Fruit fly (Drosophila melanogaster) whole organism: ENCODE measurements around the gene LeuRS.

Experiments
- CG8478 ChIP-seq: fragments of >200 bp; optimal IDR thresholded peaks from 2 replicates; lab custom pipeline; 2018; ENCODE audit warnings: inconsistent platforms
- Dll ChIP-seq: fragments of >200 bp; optimal IDR thresholded peaks from 2 replicates; lab custom pipeline; 2017
- EcR ChIP-seq, 2 experiments: fragments of >200 bp; optimal IDR thresholded peaks; 2 replicates each; lab custom pipeline; 2017; ENCODE audit warnings: missing biosample characterization in 2 of 2, missing genetic modification characterization in 2 of 2, missing genetic modification reagents in 2 of 2
- psq ChIP-seq: fragments of >200 bp; optimal IDR thresholded peaks from 2 replicates; lab custom pipeline; 2017
- usp ChIP-seq: fragments of >200 bp; optimal IDR thresholded peaks from 2 replicates; lab custom pipeline; 2017; ENCODE audit warnings: missing biosample characterization, missing genetic modification characterization, mixed read lengths

dm6 chr2L:3543062-3543461 lies 28.6 kb upstream of the LeuRS start:
- TF ChIP-seq CG8478 (lab: Kevin White, UChicago), result no peak
- TF ChIP-seq Dll (lab: Kevin White, UChicago), result no peak
- TF ChIP-seq psq (lab: Kevin White, UChicago), result no peak
- TF ChIP-seq usp (GFP tag; lab: Kevin White, UChicago), result no peak
- no peak for TF ChIP-seq EcR (GFP tag; optimal IDR thresholded peaks at IDR 0.05; lab: Kevin White, UChicago)
